Fruit fly (Drosophila melanogaster) whole organism, embryonic: ENCODE results near the gene CG6180.

Experiments used
- Abd-B ChIP-seq: fragments of 200-800 bp; sonication (Bioruptor generic); optimal IDR thresholded peaks from 2 replicates; lab custom pipeline; 2018; ENCODE audit warnings: missing biosample characterization, mild to moderate bottlenecking, missing genetic modification characterization, moderate library complexity
- CG10366 ChIP-seq: fragments of 200-800 bp; sonication (Bioruptor generic); IDR thresholded peaks from 2 replicates; pipeline ENCODE4 v1.3.6; 2022; ENCODE audit warnings: missing biosample characterization, missing genetic modification characterization
- CG10565 ChIP-seq: fragments of 200-800 bp; sonication (Bioruptor generic); optimal IDR thresholded peaks from 3 replicates; lab custom pipeline; 2016; ENCODE audit warnings: missing biosample characterization, mild to moderate bottlenecking, missing genetic modification characterization
- CG10959 ChIP-seq: fragments of 200-800 bp; sonication (Bioruptor generic); IDR thresholded peaks from 2 replicates; pipeline ENCODE4 v1.3.6; 2022; ENCODE audit warnings: missing biosample characterization, missing genetic modification characterization
- CG11723 ChIP-seq: fragments of 200-800 bp; sonication (Bioruptor generic); optimal IDR thresholded peaks from 2 replicates; lab custom pipeline; 2017; ENCODE audit warnings: missing biosample characterization, mild to moderate bottlenecking, missing genetic modification characterization
- CG12104 ChIP-seq: fragments of 200-800 bp; sonication (Bioruptor generic); optimal IDR thresholded peaks from 3 replicates; lab custom pipeline; 2016; ENCODE audit warnings: missing biosample characterization, missing genetic modification characterization
- CG12299 ChIP-seq: fragments of 200-800 bp; sonication (Bioruptor generic); optimal IDR thresholded peaks from 2 replicates; lab custom pipeline; 2018; ENCODE audit warnings: missing biosample characterization, mild to moderate bottlenecking, missing genetic modification characterization
- CG12744 ChIP-seq: fragments of 200-800 bp; sonication (Bioruptor generic); optimal IDR thresholded peaks from 2 replicates; lab custom pipeline; 2016; ENCODE audit warnings: missing biosample characterization, missing genetic modification characterization
- CG13296 ChIP-seq: fragments of 200-800 bp; sonication (Bioruptor generic); optimal IDR thresholded peaks from 3 replicates; lab custom pipeline; 2018; ENCODE audit warnings: missing biosample characterization, mild to moderate bottlenecking, missing genetic modification characterization
- CG15514 ChIP-seq: fragments of 200-800 bp; sonication (Bioruptor generic); optimal IDR thresholded peaks from 3 replicates; lab custom pipeline; 2017; ENCODE audit warnings: missing biosample characterization, missing genetic modification characterization, mild to moderate bottlenecking, moderate library complexity, missing genetic modification reagents
- CG15696 ChIP-seq: fragments of 200-800 bp; sonication (Bioruptor generic); optimal IDR thresholded peaks from 2 replicates; lab custom pipeline; 2019; ENCODE audit warnings: missing biosample characterization, mild to moderate bottlenecking, missing genetic modification characterization, moderate library complexity
- CG16813 ChIP-seq: fragments of 200-800 bp; sonication (Bioruptor generic); IDR thresholded peaks from 3 replicates; pipeline ENCODE4 v1.3.6; 2022; ENCODE audit warnings: missing biosample characterization, missing genetic modification characterization; ENCODE audit not compliant: partially characterized antibody
- CG16863 ChIP-seq: fragments of 200-800 bp; sonication (Bioruptor generic); optimal IDR thresholded peaks from 3 replicates; lab custom pipeline; 2016; ENCODE audit warnings: missing biosample characterization, missing genetic modification characterization
- CG17328 ChIP-seq: fragments of 200-800 bp; sonication (Bioruptor generic); IDR thresholded peaks from 2 replicates; pipeline ENCODE4 v1.3.6; 2022; ENCODE audit warnings: missing biosample characterization, missing genetic modification characterization
- CG18619 ChIP-seq: fragments of 200-800 bp; sonication (Bioruptor generic); optimal IDR thresholded peaks from 3 replicates; lab custom pipeline; 2017; ENCODE audit warnings: missing biosample characterization, mild to moderate bottlenecking, missing genetic modification characterization
- CG18764 ChIP-seq: fragments of 200-800 bp; sonication (Bioruptor generic); optimal IDR thresholded peaks from 3 replicates; lab custom pipeline; 2016; ENCODE audit warnings: missing biosample characterization, missing genetic modification characterization
- CG2202 ChIP-seq: fragments of 200-800 bp; sonication (Bioruptor generic); optimal IDR thresholded peaks from 2 replicates; lab custom pipeline; 2018; ENCODE audit warnings: missing biosample characterization, mild to moderate bottlenecking, missing genetic modification characterization
- CG31224 ChIP-seq: fragments of 200-800 bp; sonication (Bioruptor generic); IDR thresholded peaks from 2 replicates; pipeline ENCODE4 v1.3.6; 2022; ENCODE audit warnings: missing biosample characterization, missing genetic modification characterization
- CG3281 ChIP-seq: fragments of 200-800 bp; sonication (Bioruptor generic); optimal IDR thresholded peaks from 3 replicates; lab custom pipeline; 2017; ENCODE audit warnings: missing biosample characterization, mild to moderate bottlenecking, missing genetic modification characterization
- CG33557 ChIP-seq: fragments of 200-800 bp; sonication (Bioruptor generic); optimal IDR thresholded peaks from 2 replicates; lab custom pipeline; 2019; ENCODE audit warnings: missing biosample characterization, mild to moderate bottlenecking, missing genetic modification characterization, moderate library complexity
- CG3407 ChIP-seq: fragments of 200-800 bp; sonication (Bioruptor generic); optimal IDR thresholded peaks from 2 replicates; lab custom pipeline; 2018; ENCODE audit warnings: missing biosample characterization, mild to moderate bottlenecking, missing genetic modification characterization
- CG4424 ChIP-seq: fragments of 200-800 bp; sonication (Bioruptor generic); optimal IDR thresholded peaks from 3 replicates; lab custom pipeline; 2016; ENCODE audit warnings: missing biosample characterization, missing genetic modification characterization
- CG4730 ChIP-seq: fragments of 200-800 bp; sonication (Bioruptor generic); IDR thresholded peaks from 2 replicates; pipeline ENCODE4 v1.3.6; 2022; ENCODE audit warnings: missing biosample characterization, missing genetic modification characterization
- CG4854 ChIP-seq: fragments of 200-800 bp; sonication (Bioruptor generic); optimal IDR thresholded peaks from 2 replicates; lab custom pipeline; 2016; ENCODE audit warnings: missing biosample characterization, missing genetic modification characterization, inconsistent platforms
- CG9437 ChIP-seq: fragments of 200-800 bp; sonication (Bioruptor generic); optimal IDR thresholded peaks from 2 replicates; lab custom pipeline; 2018; ENCODE audit warnings: missing biosample characterization, mild to moderate bottlenecking, missing genetic modification characterization
- Dip3 ChIP-seq: fragments of 200-800 bp; sonication (Bioruptor generic); optimal IDR thresholded peaks from 3 replicates; lab custom pipeline; 2016; ENCODE audit warnings: missing biosample characterization, missing genetic modification characterization
- Dref ChIP-seq: fragments of 200-800 bp; sonication (Bioruptor generic); IDR thresholded peaks from 2 replicates; pipeline ENCODE4 v1.3.6; 2022; ENCODE audit warnings: missing biosample characterization, missing genetic modification characterization
- Fer2 ChIP-seq: fragments of 200-800 bp; sonication (Bioruptor generic); optimal IDR thresholded peaks from 2 replicates; lab custom pipeline; 2018; ENCODE audit warnings: missing biosample characterization, mild to moderate bottlenecking, missing genetic modification characterization, moderate library complexity
- Fer3 ChIP-seq: fragments of 200-800 bp; sonication (Bioruptor generic); optimal IDR thresholded peaks from 2 replicates; lab custom pipeline; 2018; ENCODE audit warnings: missing biosample characterization, mild to moderate bottlenecking, missing genetic modification characterization, moderate library complexity
- HLH3B ChIP-seq: fragments of 200-800 bp; sonication (Bioruptor generic); IDR thresholded peaks from 2 replicates; pipeline ENCODE4 v1.3.6; 2022; ENCODE audit warnings: missing biosample characterization, missing genetic modification characterization
- MESR4 ChIP-seq: fragments of 200-800 bp; sonication (Bioruptor generic); optimal IDR thresholded peaks from 2 replicates; lab custom pipeline; 2018; ENCODE audit warnings: missing biosample characterization, mild to moderate bottlenecking, missing genetic modification characterization, moderate library complexity
- Rx ChIP-seq: fragments of 200-800 bp; sonication (Bioruptor generic); IDR thresholded peaks from 2 replicates; pipeline ENCODE4 v1.3.6; 2022; ENCODE audit warnings: missing biosample characterization, missing genetic modification characterization
- TFAM ChIP-seq: fragments of 200-800 bp; sonication (Bioruptor generic); optimal IDR thresholded peaks from 2 replicates; lab custom pipeline; 2017; ENCODE audit warnings: missing biosample characterization, missing genetic modification characterization, inconsistent platforms
- Tbp ChIP-seq: fragments of >200 bp; optimal IDR thresholded peaks from 2 replicates; lab custom pipeline; 2018; ENCODE audit warnings: missing biosample characterization, missing genetic modification characterization
- Trl ChIP-seq, 3 experiments: fragments of >200 bp in 2 of 3; fragments of 200-800 bp in 1 of 3; sonication (Bioruptor generic) in 1 of 3; optimal IDR thresholded peaks; 2 replicates in 1 of 3; 3 replicates in 2 of 3; lab custom pipeline; 2016 to 2017; ENCODE audit warnings: missing biosample characterization in 1 of 3, missing genetic modification characterization in 1 of 3
- ap ChIP-seq: fragments of 200-800 bp; sonication (Bioruptor generic); IDR thresholded peaks from 2 replicates; pipeline ENCODE4 v1.3.6; 2022; ENCODE audit warnings: missing biosample characterization, missing genetic modification characterization
- cas ChIP-seq: fragments of 200-800 bp; sonication (Bioruptor generic); IDR thresholded peaks from 2 replicates; pipeline ENCODE4 v1.3.6; 2022; ENCODE audit warnings: missing biosample characterization, missing genetic modification characterization
- dmrt99B ChIP-seq: fragments of 200-800 bp; sonication (Bioruptor generic); optimal IDR thresholded peaks from 2 replicates; lab custom pipeline; 2018; ENCODE audit warnings: missing biosample characterization, mild to moderate bottlenecking, missing genetic modification characterization, moderate library complexity
- eyg ChIP-seq: fragments of 200-800 bp; sonication (Bioruptor generic); optimal IDR thresholded peaks from 3 replicates; lab custom pipeline; 2016; ENCODE audit warnings: missing biosample characterization, missing genetic modification characterization
- ftz-f1 ChIP-seq: fragments of 200-800 bp; sonication (Bioruptor generic); optimal IDR thresholded peaks from 2 replicates; lab custom pipeline; 2016; ENCODE audit warnings: missing biosample characterization, missing genetic modification characterization
- luna ChIP-seq: fragments of 200-800 bp; sonication (Bioruptor generic); optimal IDR thresholded peaks from 2 replicates; lab custom pipeline; 2016; ENCODE audit warnings: missing biosample characterization, missing genetic modification characterization
- org-1 ChIP-seq: fragments of 200-800 bp; sonication (Bioruptor generic); optimal IDR thresholded peaks from 2 replicates; lab custom pipeline; 2017; ENCODE audit warnings: missing biosample characterization, missing genetic modification characterization
- pb ChIP-seq: fragments of 200-800 bp; sonication (Bioruptor generic); optimal IDR thresholded peaks from 3 replicates; lab custom pipeline; 2016; ENCODE audit warnings: missing biosample characterization, missing genetic modification characterization
- pho ChIP-seq: fragments of 200-800 bp; sonication (Bioruptor generic); optimal IDR thresholded peaks from 2 replicates; lab custom pipeline; 2016; ENCODE audit warnings: missing biosample characterization, missing genetic modification characterization
- prd ChIP-seq, 3 experiments: fragments of >200 bp in 2 of 3; fragments of 200-800 bp in 1 of 3; sonication (Bioruptor generic) in 1 of 3; optimal IDR thresholded peaks in 2 of 3; IDR thresholded peaks in 1 of 3; 2 replicates in 2 of 3; 3 replicates in 1 of 3; pipeline versions ENCODE4 v1.3.6 to Lab custom; 2017 to 2022; ENCODE audit warnings: missing biosample characterization in 1 of 3, missing genetic modification characterization in 1 of 3
- pum ChIP-seq: fragments of 200-800 bp; sonication (Bioruptor generic); optimal IDR thresholded peaks from 2 replicates; lab custom pipeline; 2016; ENCODE audit warnings: missing biosample characterization, missing genetic modification characterization
- ranshi ChIP-seq: fragments of 200-800 bp; sonication (Bioruptor generic); IDR thresholded peaks from 2 replicates; pipeline ENCODE4 v1.3.6; 2022; ENCODE audit warnings: missing biosample characterization, missing genetic modification characterization
- schlank ChIP-seq: fragments of 200-800 bp; sonication (Bioruptor generic); optimal IDR thresholded peaks from 2 replicates; lab custom pipeline; 2018; ENCODE audit warnings: missing biosample characterization, mild to moderate bottlenecking, missing genetic modification characterization
- sens ChIP-seq: fragments of 200-800 bp; sonication (Bioruptor generic); peaks from one replicate; lab custom pipeline; 2016; ENCODE audit warnings: missing biosample characterization, missing genetic modification characterization
- zfh1 ChIP-seq: fragments of 200-800 bp; sonication (Bioruptor generic); IDR thresholded peaks from 3 replicates; pipeline ENCODE4 v1.3.6; 2022; ENCODE audit warnings: missing biosample characterization, missing genetic modification characterization

Gene CG6180

DNA sequence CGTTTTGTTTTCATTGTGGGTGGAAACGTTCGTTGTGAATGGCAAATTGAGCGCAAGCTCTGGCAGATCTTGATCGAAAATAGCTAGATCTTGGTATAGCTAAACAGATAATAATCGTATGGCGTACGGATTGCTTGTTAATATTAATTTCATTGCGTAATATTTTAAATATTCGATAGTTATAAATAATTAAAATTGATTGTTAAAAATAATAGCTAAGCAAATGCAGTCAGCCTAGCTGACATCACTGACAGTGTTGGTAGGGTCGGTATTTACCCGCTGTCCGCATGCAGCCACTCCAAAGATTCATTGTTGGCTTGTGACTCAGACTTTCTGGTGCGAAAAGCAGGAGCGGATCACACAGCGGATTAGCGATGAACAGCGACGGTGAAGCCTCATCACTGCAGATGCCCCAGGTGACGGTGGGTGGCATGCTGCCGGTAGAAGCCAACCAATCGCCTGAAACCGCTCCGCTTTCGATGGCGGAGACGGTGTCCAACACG, 3.0 kb upstream of the CG6180 start, which contains the start of the genes CG5776 and spict (continued):
- TF ChIP-seq Dref (peak; percentile 36; the same call in 1 of the 2 replicates), zfh1 (peak; percentile 80), ranshi (GFP tag; lab: Robert Waterston, UW) (peak; percentile 78; the same call in 1 of the 2 replicates), Rx (GFP tag; lab: Robert Waterston, UW) (peak; percentile 69; the same call in 1 of the 2 replicates), prd (optimal IDR thresholded peaks at IDR 0.05; lab: Kevin White, UChicago) (no peak), prd (GFP tag; IDR thresholded peaks at IDR 0.05; lab: Robert Waterston, UW) (peak; percentile 90), TFAM (no peak), HLH3B (GFP tag; lab: Robert Waterston, UW) (peak; percentile 36; the same call in 1 of the 2 replicates), CG10366 (GFP tag; lab: Robert Waterston, UW) (peak; percentile 83), CG2202 (tag; lab: Kevin White, UChicago) (peak; percentile 61), CG15696 (tag; lab: Kevin White, UChicago) (peak; percentile 61), CG3407 (GFP tag; lab: Kevin White, UChicago) (peak; percentile 70), Fer2 (tag; lab: Kevin White, UChicago) (peak; percentile 37), CG10959 (GFP tag; lab: Robert Waterston, UW) (peak; percentile 49), CG16813 (GFP tag; lab: Robert Waterston, UW) (no peak), luna (GFP tag; lab: Kevin White, UChicago) (no peak), sens (GFP tag; lab: Kevin White, UChicago) (peak; percentile 79), CG16863 (GFP tag; lab: Kevin White, UChicago) (no peak), Tbp (GFP tag; lab: Kevin White, UChicago) (no peak), Trl (optimal IDR thresholded peaks at IDR 0.05; lab: Kevin White, UChicago) (no peak), Trl (GFP tag; optimal IDR thresholded peaks at IDR 0.05; lab: Kevin White, UChicago) (no peak), cas (GFP tag; lab: Robert Waterston, UW) (no peak), pho (GFP tag; lab: Kevin White, UChicago) (peak; percentile 54), CG13296 (GFP tag; lab: Kevin White, UChicago) (peak; percentile 67), CG12104 (no peak), CG15514 (peak; percentile 80), CG12744 (GFP tag; lab: Kevin White, UChicago) (no peak), Fer3 (tag; lab: Kevin White, UChicago) (peak; percentile 65), CG3281 (GFP tag; lab: Kevin White, UChicago) (peak; percentile 70), CG18764 (GFP tag; lab: Kevin White, UChicago) (no peak), CG11723 (GFP tag; lab: Kevin White, UChicago) (no peak), schlank (tag; lab: Kevin White, UChicago) (peak; percentile 53), CG4854 (GFP tag; lab: Kevin White, UChicago) (no peak), ap (GFP tag; lab: Robert Waterston, UW) (peak; percentile 56; the same call in 1 of the 2 replicates), CG17328 (GFP tag; lab: Robert Waterston, UW) (peak; percentile 79), CG33557 (GFP tag; lab: Kevin White, UChicago) (peak; percentile 60), pum (GFP tag; lab: Kevin White, UChicago) (peak; percentile 28), ftz-f1 (GFP tag; lab: Kevin White, UChicago) (no peak), CG4424 (GFP tag; lab: Kevin White, UChicago) (peak; percentile 47), org-1 (GFP tag; lab: Kevin White, UChicago) (peak; percentile 47), CG31224 (GFP tag; lab: Robert Waterston, UW) (peak; percentile 82), CG4730 (GFP tag; lab: Robert Waterston, UW) (peak; percentile 72), pb (no peak), dmrt99B (no peak), Abd-B (GFP tag; lab: Kevin White, UChicago) (no peak), Dip3 (GFP tag; lab: Kevin White, UChicago) (peak; percentile 53), CG12299 (tag; lab: Kevin White, UChicago) (peak; percentile 70), eyg (GFP tag; lab: Kevin White, UChicago) (no peak), MESR4 (peak; percentile 91), CG9437 (peak; percentile 55), CG18619 (peak; percentile 76), CG10565 (GFP tag; lab: Kevin White, UChicago) (no peak)
